Fruit fly (Drosophila melanogaster): ENCODE data around the gene CG4822.

The CG4822 gene

DNA sequence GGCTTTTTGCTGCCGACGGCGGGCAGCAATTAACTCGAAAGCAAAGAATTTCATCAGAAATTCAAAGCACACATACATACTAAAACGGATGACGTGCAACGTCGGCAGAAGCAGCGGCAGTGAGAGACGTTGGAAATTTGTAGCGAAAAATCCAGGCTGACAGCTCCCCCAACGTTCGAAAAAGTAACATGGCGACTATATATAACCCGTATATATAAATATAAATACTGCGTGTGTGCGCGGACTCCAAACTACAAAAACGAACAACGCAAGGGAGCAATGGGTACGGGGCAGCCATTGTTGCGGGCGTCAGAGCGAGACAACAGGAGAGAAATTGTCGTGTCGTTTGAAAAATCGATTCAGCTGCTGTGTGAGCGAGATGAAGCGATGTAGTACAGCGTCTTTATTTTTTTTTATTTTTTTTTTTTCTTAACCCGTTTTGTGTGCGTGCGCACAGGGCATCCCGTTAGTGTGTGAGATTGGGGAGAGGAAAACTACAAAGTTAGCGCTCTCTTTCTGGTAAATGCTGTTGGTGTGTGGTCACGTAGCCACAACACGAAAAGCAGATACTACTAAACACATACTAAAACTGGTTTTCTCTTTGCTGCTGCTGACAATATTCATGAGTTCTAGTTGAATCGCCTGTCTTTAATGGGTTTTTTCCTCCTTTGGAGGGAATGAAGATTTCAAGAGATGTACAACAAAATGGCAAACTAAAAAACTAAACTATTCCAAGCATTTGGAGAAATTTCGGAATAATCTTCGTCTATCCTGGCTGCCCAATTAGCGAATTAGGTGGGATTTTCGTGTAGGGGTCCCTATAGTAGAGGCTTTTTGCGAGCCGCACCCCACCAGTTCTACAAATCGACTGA, 39.3 kb upstream of the CG4822 start:
- no peak for TF ChIP-seq E2f1 (GFP tag; IDR thresholded peaks at IDR 0.05)
- peak; percentile 10 for TF ChIP-seq CG11504 (tag; optimal IDR thresholded peaks at IDR 0.05)
- no peak for TF ChIP-seq CG14860 (GFP tag; IDR thresholded peaks at IDR 0.05; ENCODE audit: partially characterized antibody)
- no peak for TF ChIP-seq Antp (GFP tag; optimal IDR thresholded peaks at IDR 0.05)
- TF ChIP-seq CG7745 (tag; optimal IDR thresholded peaks at IDR 0.05) = peak; percentile 30
- peak; percentile 86 for TF ChIP-seq mirr (GFP tag; optimal IDR thresholded peaks at IDR 0.05)
- TF ChIP-seq gsb-n (tag; optimal IDR thresholded peaks at IDR 0.05) = peak; percentile 5
- TF ChIP-seq GATAe (GFP tag; conservative IDR thresholded peaks at IDR 0.05) = no peak
- peak in 1 of 2 experiments; percentile 25 for TF ChIP-seq Hr51 (GFP tag; optimal IDR thresholded peaks at IDR 0.05)
- TF ChIP-seq CG8290 (GFP tag; optimal IDR thresholded peaks at IDR 0.05) = no peak
- TF ChIP-seq CG8290 (tag; optimal IDR thresholded peaks at IDR 0.05) = peak in 1 of 2 experiments; percentile 5
- TF ChIP-seq CG6854 (GFP tag; optimal IDR thresholded peaks at IDR 0.05) = peak; percentile 13
- TF ChIP-seq sqz (GFP tag; optimal IDR thresholded peaks at IDR 0.05) = peak; percentile 100
- TF ChIP-seq CG18476 (GFP tag; optimal IDR thresholded peaks at IDR 0.05) = peak; percentile 22
- peak in 1 of 2 experiments; percentile 86 for TF ChIP-seq eve (GFP tag; optimal IDR thresholded peaks at IDR 0.05)
- TF ChIP-seq Kr (GFP tag; optimal IDR thresholded peaks at IDR 0.05) = peak; percentile 99
- peak; percentile 19 for TF ChIP-seq en (GFP tag; optimal IDR thresholded peaks at IDR 0.05)
- TF ChIP-seq sr (GFP tag; IDR thresholded peaks at IDR 0.05) = no peak
- TF ChIP-seq ap (GFP tag; IDR thresholded peaks at IDR 0.05) = no peak
- peak; percentile 14 for TF ChIP-seq Camta (GFP tag; optimal IDR thresholded peaks at IDR 0.05)
- peak; percentile 32 for TF ChIP-seq CG15601 (tag; optimal IDR thresholded peaks at IDR 0.05)
- peak in 1 of 2 experiments; percentile 3 for TF ChIP-seq crp (GFP tag; optimal IDR thresholded peaks at IDR 0.05)
- TF ChIP-seq corto (GFP tag; optimal IDR thresholded peaks at IDR 0.05) = peak; percentile 88
- no peak for TF ChIP-seq usp (GFP tag; optimal IDR thresholded peaks at IDR 0.05)
- peak; percentile 29 for TF ChIP-seq CG18599 (GFP tag; optimal IDR thresholded peaks at IDR 0.05)
- no peak for TF ChIP-seq Myb (GFP tag; optimal IDR thresholded peaks at IDR 0.05)
- TF ChIP-seq Pdp1 (GFP tag; optimal IDR thresholded peaks at IDR 0.05) = peak; percentile 9 to 47
- TF ChIP-seq Mad (GFP tag; optimal IDR thresholded peaks at IDR 0.05) = peak; percentile 5
- peak; percentile 25 for TF ChIP-seq Abd-B (GFP tag; optimal IDR thresholded peaks at IDR 0.05)
- peak; percentile 26 for TF ChIP-seq YL-1 (GFP tag; optimal IDR thresholded peaks at IDR 0.05)
- no peak for TF ChIP-seq Opbp (GFP tag; IDR thresholded peaks at IDR 0.05; ENCODE audit: partially characterized antibody)
- TF ChIP-seq zf30C (GFP tag; optimal IDR thresholded peaks at IDR 0.05) = no peak
- TF ChIP-seq cg (GFP tag; optimal IDR thresholded peaks at IDR 0.05) = peak; percentile 91
- TF ChIP-seq bbx (GFP tag; IDR thresholded peaks at IDR 0.05; ENCODE audit: partially characterized antibody) = no peak
- TF ChIP-seq CG13894 (tag; optimal IDR thresholded peaks at IDR 0.05) = peak; percentile 79
- TF ChIP-seq Deaf1 (tag; optimal IDR thresholded peaks at IDR 0.05) = peak; percentile 38
- no peak for TF ChIP-seq jigr1 (GFP tag; IDR thresholded peaks at IDR 0.05)
- TF ChIP-seq CrebB (tag; optimal IDR thresholded peaks at IDR 0.05) = peak; percentile 60
- TF ChIP-seq CG6765 (GFP tag; optimal IDR thresholded peaks at IDR 0.05) = peak; percentile 15
- TF ChIP-seq Trl (optimal IDR thresholded peaks at IDR 0.05) = peak; percentile 63 to 85
- peak; percentile 12 for TF ChIP-seq Trl (GFP tag; optimal IDR thresholded peaks at IDR 0.05)
- peak in 1 of 2 experiments; percentile 89 for TF ChIP-seq bsh (GFP tag; optimal IDR thresholded peaks at IDR 0.05)
- TF ChIP-seq Spps (tag; optimal IDR thresholded peaks at IDR 0.05) = no peak
- TF ChIP-seq fu2 (GFP tag; optimal IDR thresholded peaks at IDR 0.05) = no peak
- TF ChIP-seq CG17568 (GFP tag; optimal IDR thresholded peaks at IDR 0.05) = peak; percentile 52
- peak; percentile 88 for TF ChIP-seq gro (GFP tag; optimal IDR thresholded peaks at IDR 0.05)
- TF ChIP-seq Med (GFP tag) = peak; percentile 86
- peak; percentile 6 for TF ChIP-seq CG10209 (GFP tag; optimal IDR thresholded peaks at IDR 0.05)

Data from whole organism, embryonic.